Worm (Caenorhabditis elegans) whole organism, L4 larva: ENCODE results near the gene sre-21.

Experiments used
- lin-13 ChIP-seq: fragments of 150-350 bp; optimal IDR thresholded peaks from 2 replicates; lab custom pipeline; 2014; ENCODE audit warnings: missing biosample characterization, missing genetic modification reagents, missing genetic modification characterization
- pha-4 ChIP-seq, 2 experiments: fragments of 150-350 bp in 1 of 2; fragments of 200-800 bp in 1 of 2; sonication (Bioruptor generic) in 1 of 2; IDR thresholded peaks in 1 of 2; optimal IDR thresholded peaks in 1 of 2; 2 replicates each; pipeline versions ENCODE4 v1.3.6 to Lab custom; 2014 to 2022; ENCODE audit warnings: missing genetic modification characterization in 2 of 2, missing genetic modification reagents in 2 of 2, missing biosample characterization in 1 of 2, missing compliant biosample characterization in 1 of 2
- unc-130 ChIP-seq: sonication (generic microtip); optimal IDR thresholded peaks from 2 replicates; lab custom pipeline; 2016; ENCODE audit warnings: missing genetic modification reagents, missing genetic modification characterization, missing compliant biosample characterization
- unc-62 ChIP-seq, 3 experiments: fragments of 150-350 bp in 1 of 3; sonication (generic microtip); optimal IDR thresholded peaks in 2 of 3; peaks in 1 of 3; 1 replicate in 1 of 3; 2 replicates in 2 of 3; lab custom pipeline; 2014 to 2017; ENCODE audit warnings: missing biosample characterization in 3 of 3, missing genetic modification characterization in 3 of 3, missing genetic modification reagents in 3 of 3, missing genotype in 1 of 3

DNA sequence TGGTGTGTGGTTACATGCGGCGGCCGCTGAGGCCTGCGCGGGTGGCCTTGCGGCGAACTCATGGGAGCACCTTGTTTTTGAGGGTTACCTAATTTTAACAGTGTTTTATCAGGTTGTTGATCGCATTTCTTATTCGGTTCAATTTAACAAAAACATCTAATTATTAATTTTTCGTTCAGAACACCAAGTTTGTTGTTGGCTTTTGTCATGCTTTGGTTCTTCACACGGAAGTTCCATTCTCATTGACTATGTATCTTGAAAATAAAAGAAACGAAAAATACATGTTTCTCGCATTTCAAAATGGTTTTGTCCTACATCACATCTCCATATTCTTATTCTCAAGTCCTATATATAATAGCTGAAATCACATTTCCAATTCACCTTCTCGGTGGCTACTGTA lies 17.2 kb upstream of the sre-21 start, which contains the start of gene srh-290:
- peak in 1 of 2 experiments; percentile 20 for TF ChIP-seq unc-62 (GFP tag; optimal IDR thresholded peaks at IDR 0.05 in 1 of 2; lab: Kevin White, UChicago)
- no peak for TF ChIP-seq unc-62 (tag; optimal IDR thresholded peaks at IDR 0.05; lab: Kevin White, UChicago)
- no peak for TF ChIP-seq lin-13
- TF ChIP-seq unc-130: no peak
- TF ChIP-seq pha-4 (GFP tag; IDR thresholded peaks at IDR 0.05; lab: Robert Waterston, UW): no peak
- TF ChIP-seq pha-4 (tag; optimal IDR thresholded peaks at IDR 0.05; lab: Kevin White, UChicago): no peak
